Worm (Caenorhabditis elegans): Measurements from ENCODE around the gene sru-18.

sru-18 gene

ce11 chrIV:12542011-12542410, 40.0 kb downstream of the sru-18 start, which contains the start of gene ham-1:
Gene ham-1 (plus strand): TSS chrIV:12542183.
- TF ChIP-seq ztf-6 (GFP tag; IDR thresholded peaks at IDR 0.05) (no peak), egl-18 (GFP tag; IDR thresholded peaks at IDR 0.05) (no peak), mel-28 (tag; optimal IDR thresholded peaks at IDR 0.05; ENCODE audit: borderline replicate concordance) (no peak), unc-130 (GFP tag; optimal IDR thresholded peaks at IDR 0.05) (no peak), mes-4 (tag; optimal IDR thresholded peaks at IDR 0.05) (no peak), F22D6.2 (tag; optimal IDR thresholded peaks at IDR 0.05) (no peak), egrh-3 (GFP tag; IDR thresholded peaks at IDR 0.05) (peak; percentile 23; the same call in 1 of the 2 replicates), snpc-3.4 (tag; optimal IDR thresholded peaks at IDR 0.05) (no peak)

DNA sequence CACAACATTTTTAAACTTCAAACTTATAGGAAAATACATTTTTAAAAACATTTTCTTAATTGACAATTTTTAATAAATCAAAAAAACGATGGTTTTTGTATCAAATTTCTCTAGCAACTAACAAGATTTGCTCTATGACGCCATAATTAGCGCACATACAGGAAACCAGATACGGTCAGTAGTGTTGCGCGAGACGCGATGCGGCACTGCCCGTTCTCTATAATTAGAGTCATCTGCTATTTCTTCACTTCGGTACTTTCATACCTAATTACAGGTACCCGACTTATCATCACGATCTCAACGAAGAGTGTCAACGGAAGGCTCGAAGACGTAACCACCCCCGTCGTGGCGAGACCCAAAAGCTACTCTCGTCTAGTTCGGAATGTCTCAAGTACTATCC, 42.6 kb downstream of the sru-18 start:
- TF ChIP-seq Y67H2A.10 (GFP tag; conservative IDR thresholded peaks at IDR 0.05), result no peak
- no peak for TF ChIP-seq rec-8 (tag; optimal IDR thresholded peaks at IDR 0.05)
- TF ChIP-seq ceh-27 (GFP tag; optimal IDR thresholded peaks at IDR 0.05), result no peak
- TF ChIP-seq Y56A3A.18 (GFP tag; IDR thresholded peaks at IDR 0.05), result no peak
- TF ChIP-seq Y53F4B.3 (GFP tag; IDR thresholded peaks at IDR 0.05), result no peak
- TF ChIP-seq athp-1 (tag; optimal IDR thresholded peaks at IDR 0.05), result no peak
- TF ChIP-seq B0261.1 (tag; optimal IDR thresholded peaks at IDR 0.05), result no peak
- TF ChIP-seq sdz-38 (tag; optimal IDR thresholded peaks at IDR 0.05), result no peak
- no peak for TF ChIP-seq hmg-20 (GFP tag; IDR thresholded peaks at IDR 0.05)
- TF ChIP-seq ets-4 (GFP tag; optimal IDR thresholded peaks at IDR 0.05), result no peak
- TF ChIP-seq B0035.1 (tag; optimal IDR thresholded peaks at IDR 0.05), result no peak
- no peak for TF ChIP-seq ztf-28 (GFP tag; IDR thresholded peaks at IDR 0.05)

- TF ChIP-seq hmg-1.2 (GFP tag; IDR thresholded peaks at IDR 0.05) (peak; percentile 64; the same call in 1 of the 2 replicates), lir-1 (GFP tag; conservative IDR thresholded peaks at IDR 0.05) (no peak)
These were observed 43.3 kb downstream of the sru-18 start for ce11 chrIV:12545393-12545792.

- TF ChIP-seq Y56A3A.18 (GFP tag; IDR thresholded peaks at IDR 0.05) (no peak), bed-1 (GFP tag; IDR thresholded peaks at IDR 0.05) (no peak), nfya-1 (tag; optimal IDR thresholded peaks at IDR 0.05; ENCODE audit: borderline replicate concordance, insufficient read depth) (no peak), K12H6.12 (tag; optimal IDR thresholded peaks at IDR 0.05) (no peak), ztf-25 (GFP tag; IDR thresholded peaks at IDR 0.05) (no peak), lsy-27 (tag; optimal IDR thresholded peaks at IDR 0.05; ENCODE audit: borderline replicate concordance, insufficient read depth) (no peak), gei-17 (GFP tag; optimal IDR thresholded peaks at IDR 0.05) (no peak), ZK185.1 (tag; optimal IDR thresholded peaks at IDR 0.05; ENCODE audit: poor library complexity, severe bottlenecking) (no peak), pha-4 (tag; optimal IDR thresholded peaks at IDR 0.05) (no peak), egrh-3 (GFP tag; IDR thresholded peaks at IDR 0.05) (no peak), lag-1 (GFP tag; IDR thresholded peaks at IDR 0.05) (no peak), snpc-4 (GFP tag; optimal IDR thresholded peaks at IDR 0.05) (no peak), snpc-4 (tag; optimal IDR thresholded peaks at IDR 0.05) (no peak), Y67H2A.10 (GFP tag; conservative IDR thresholded peaks at IDR 0.05) (no peak)
These were observed 43.8 kb downstream of the sru-18 start for ce11 chrIV:12545902-12546301.
